Worm (Caenorhabditis elegans) whole organism, L4 larva: ENCODE measurements around the gene snf-7.
A peak's percentile ranks its signal among the peaks of the same experiment; 100 is the strongest.

Experiments used
- T20F7.1 ChIP-seq: fragments of 200-800 bp; sonication (Bioruptor generic); optimal IDR thresholded peaks from 2 replicates; lab custom pipeline; 2018; ENCODE audit warnings: mild to moderate bottlenecking, missing genetic modification characterization, missing compliant biosample characterization
- ama-1 ChIP-seq: fragments of 150-350 bp; optimal IDR thresholded peaks from 2 replicates; lab custom pipeline; 2014; ENCODE audit warnings: inconsistent platforms, mixed read lengths
- gei-8 ChIP-seq: fragments of 200-800 bp; sonication (Bioruptor generic); optimal IDR thresholded peaks from 2 replicates; lab custom pipeline; 2018; ENCODE audit warnings: mild to moderate bottlenecking, missing genetic modification characterization, missing compliant biosample characterization
- hmg-1.1 ChIP-seq: fragments of 200-800 bp; sonication (Bioruptor generic); IDR thresholded peaks from 2 replicates; pipeline ENCODE4 v1.3.6; 2022; ENCODE audit warnings: missing genetic modification reagents, missing genetic modification characterization, missing compliant biosample characterization
- jun-1 ChIP-seq: fragments of 150-350 bp; optimal IDR thresholded peaks from 2 replicates; lab custom pipeline; 2014; ENCODE audit warnings: missing biosample characterization, missing genetic modification reagents, missing genetic modification characterization
- lin-29 ChIP-seq: fragments of 200-800 bp; sonication (Bioruptor generic); IDR thresholded peaks from 2 replicates; pipeline ENCODE4 v1.3.6; 2022; ENCODE audit warnings: missing genetic modification reagents, missing genetic modification characterization, missing compliant biosample characterization
- mdt-29 ChIP-seq: fragments of 200-800 bp; sonication (Bioruptor generic); IDR thresholded peaks from 2 replicates; pipeline ENCODE4 v1.3.6; 2022; ENCODE audit warnings: missing genetic modification reagents, missing genetic modification characterization, missing compliant biosample characterization
- nhr-28 ChIP-seq: fragments of 150-350 bp; optimal IDR thresholded peaks from 2 replicates; lab custom pipeline; 2014; ENCODE audit warnings: missing biosample characterization, missing genetic modification characterization
- snpc-4 ChIP-seq: fragments of 150-350 bp; optimal IDR thresholded peaks from 2 replicates; lab custom pipeline; 2014; ENCODE audit warnings: missing biosample characterization, missing genetic modification characterization
- unc-130 ChIP-seq: sonication (generic microtip); optimal IDR thresholded peaks from 2 replicates; lab custom pipeline; 2016; ENCODE audit warnings: missing genetic modification reagents, missing genetic modification characterization, missing compliant biosample characterization
- unc-39 ChIP-seq: sonication (generic microtip); optimal IDR thresholded peaks from 2 replicates; lab custom pipeline; 2017; ENCODE audit warnings: missing biosample characterization, missing genetic modification characterization
- unc-62 ChIP-seq, 3 experiments: fragments of 150-350 bp in 1 of 3; sonication (generic microtip); optimal IDR thresholded peaks in 2 of 3; peaks in 1 of 3; 1 replicate in 1 of 3; 2 replicates in 2 of 3; lab custom pipeline; 2014 to 2017; ENCODE audit warnings: missing biosample characterization in 3 of 3, missing genetic modification characterization in 3 of 3, missing genetic modification reagents in 3 of 3, missing genotype in 1 of 3
- zfp-2 ChIP-seq: sonication (generic microtip); optimal IDR thresholded peaks from 2 replicates; lab custom pipeline; 2016; ENCODE audit warnings: mild to moderate bottlenecking, missing genetic modification characterization, missing compliant biosample characterization
- ztf-11 ChIP-seq: fragments of 150-350 bp; optimal IDR thresholded peaks from 2 replicates; lab custom pipeline; 2014; ENCODE audit warnings: missing biosample characterization, missing genetic modification characterization

DNA sequence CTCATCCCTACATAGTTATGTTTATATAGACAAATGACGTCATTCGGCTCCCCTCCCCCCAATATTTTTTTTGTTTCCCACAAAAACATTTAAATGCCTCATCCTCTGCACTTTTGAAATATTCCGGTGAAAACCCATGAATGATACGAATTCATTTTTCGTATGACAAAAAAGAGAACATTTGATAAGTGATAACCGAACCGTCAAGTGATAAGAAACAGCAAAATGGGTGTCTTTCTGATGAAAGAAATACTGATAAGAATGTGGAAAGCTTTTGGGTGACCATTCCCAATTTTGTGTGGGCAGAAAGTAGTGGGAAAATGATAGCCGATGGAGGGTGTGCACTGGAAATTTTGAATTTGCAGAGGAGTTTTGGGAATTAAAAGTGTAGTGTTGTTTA is 54.1 kb downstream of the snf-7 start:
- TF ChIP-seq zfp-2 (tag; lab: Kevin White, UChicago) (no peak), nhr-28 (tag; lab: Kevin White, UChicago) (peak; percentile 86), ztf-11 (tag; lab: Kevin White, UChicago) (no peak), gei-8 (GFP tag; lab: Kevin White, UChicago) (no peak), mdt-29 (GFP tag; lab: Robert Waterston, UW) (no peak), lin-29 (GFP tag; lab: Robert Waterston, UW) (no peak), unc-62 (GFP tag; optimal IDR thresholded peaks at IDR 0.05 in 1 of 2; lab: Kevin White, UChicago) (peak in 1 of 2 experiments; percentile 94), unc-62 (tag; optimal IDR thresholded peaks at IDR 0.05; lab: Kevin White, UChicago) (no peak), jun-1 (tag; lab: Kevin White, UChicago) (no peak), unc-39 (tag; lab: Kevin White, UChicago) (no peak), unc-130 (GFP tag; lab: Kevin White, UChicago) (no peak), hmg-1.1 (GFP tag; lab: Robert Waterston, UW) (no peak), ama-1 (lab: Kevin White, UChicago) (no peak), snpc-4 (tag; lab: Kevin White, UChicago) (no peak), T20F7.1 (no peak)
